Fruit fly (Drosophila melanogaster) whole organism: Measurements from ENCODE around the gene slp1.

Experiments
- CG8478 ChIP-seq: fragments of >200 bp; optimal IDR thresholded peaks from 2 replicates; lab custom pipeline; 2018; ENCODE audit warnings: inconsistent platforms
- Dll ChIP-seq: fragments of >200 bp; optimal IDR thresholded peaks from 2 replicates; lab custom pipeline; 2017
- EcR ChIP-seq, 2 experiments: fragments of >200 bp; optimal IDR thresholded peaks; 2 replicates each; lab custom pipeline; 2017; ENCODE audit warnings: missing biosample characterization in 2 of 2, missing genetic modification characterization in 2 of 2, missing genetic modification reagents in 2 of 2
- pan ChIP-seq: fragments of >200 bp; optimal IDR thresholded peaks from 2 replicates; lab custom pipeline; 2017
- psq ChIP-seq: fragments of >200 bp; optimal IDR thresholded peaks from 2 replicates; lab custom pipeline; 2017
- usp ChIP-seq: fragments of >200 bp; optimal IDR thresholded peaks from 2 replicates; lab custom pipeline; 2017; ENCODE audit warnings: missing biosample characterization, missing genetic modification characterization, mixed read lengths

The slp1 gene

dm6 chr2L:3862437-3863041 lies 37.1 kb downstream of the slp1 start, which contains the start of gene TTLL4B:
TTLL4B (plus strand) TSS chr2L:3862668.
- TF ChIP-seq usp (no peak), Dll (no peak), EcR (GFP tag; optimal IDR thresholded peaks at IDR 0.05; lab: Kevin White, UChicago) (no peak), CG8478 (lab: Kevin White, UChicago) (no peak), pan (lab: Kevin White, UChicago) (no peak), psq (lab: Kevin White, UChicago) (no peak)

dm6 chr2L:3867474-3868082 lies 42.1 kb downstream of the slp1 start, which contains the start of gene Cep97:
Cep97 (plus strand) TSS chr2L:3867697.
- no peak for TF ChIP-seq usp
- TF ChIP-seq CG8478 (lab: Kevin White, UChicago): no peak
- TF ChIP-seq pan (lab: Kevin White, UChicago): no peak
- no peak for TF ChIP-seq psq (lab: Kevin White, UChicago)
- TF ChIP-seq Dll: no peak
- no peak for TF ChIP-seq EcR (GFP tag; optimal IDR thresholded peaks at IDR 0.05; lab: Kevin White, UChicago)

dm6 chr2L:3872283-3872682 lies 46.8 kb downstream of the slp1 start, which contains the start of gene CG31957:
CG31957 (minus strand) TSS chr2L:3872458.
- TF ChIP-seq psq (lab: Kevin White, UChicago) (no peak), EcR (GFP tag; optimal IDR thresholded peaks at IDR 0.05; lab: Kevin White, UChicago) (no peak), usp (no peak), CG8478 (lab: Kevin White, UChicago) (no peak), Dll (no peak)
